Worm (Caenorhabditis elegans) whole organism, L1 larva: ENCODE data around the gene F14D2.7.
"Not testable (repeated sequence)": the region's sequence is repeated elsewhere in the genome, so short reads cannot be mapped to it uniquely, and the experiment has no call there.

Source experiments
- C16A3.4 ChIP-seq: fragments of 150-350 bp; optimal IDR thresholded peaks from 2 replicates; lab custom pipeline; 2014; ENCODE audit warnings: missing biosample characterization, missing genetic modification characterization
- C34B4.2 ChIP-seq: sonication (generic microtip); optimal IDR thresholded peaks from 2 replicates; lab custom pipeline; 2017; ENCODE audit warnings: mild to moderate bottlenecking, missing genetic modification characterization, missing compliant biosample characterization
- aly-2 ChIP-seq: fragments of 150-350 bp; optimal IDR thresholded peaks from 2 replicates; lab custom pipeline; 2014; ENCODE audit warnings: missing biosample characterization, missing genetic modification characterization
- ceh-8 ChIP-seq: fragments of 200-800 bp; sonication (Bioruptor generic); optimal IDR thresholded peaks from 2 replicates; lab custom pipeline; 2018; ENCODE audit warnings: mild to moderate bottlenecking, missing genetic modification characterization, moderate library complexity, missing compliant biosample characterization
- ceh-82 ChIP-seq, 3 experiments: fragments of 150-350 bp in 1 of 3; sonication (generic microtip) in 2 of 3; optimal IDR thresholded peaks; 2 replicates each; lab custom pipeline; 2014 to 2017; ENCODE audit warnings: missing biosample characterization in 3 of 3, missing genetic modification characterization in 3 of 3
- ceh-90 ChIP-seq: sonication (generic microtip); optimal IDR thresholded peaks from 2 replicates; lab custom pipeline; 2016; ENCODE audit warnings: missing genetic modification characterization, missing compliant biosample characterization
- efl-1 ChIP-seq, 4 experiments: fragments of 150-350 bp; optimal IDR thresholded peaks in 3 of 4; peaks in 1 of 4; 1 replicate in 1 of 4; 2 replicates in 3 of 4; lab custom pipeline; 2014; ENCODE audit warnings: missing biosample characterization in 2 of 4, missing genetic modification characterization in 2 of 4, missing genetic modification reagents in 2 of 4
- elt-2 ChIP-seq: sonication (generic microtip); optimal IDR thresholded peaks from 2 replicates; lab custom pipeline; 2016; ENCODE audit warnings: missing genetic modification characterization, mild to moderate bottlenecking, inconsistent platforms, missing compliant biosample characterization, missing genetic modification reagents
- fkh-8 ChIP-seq: sonication (generic microtip); optimal IDR thresholded peaks from 2 replicates; lab custom pipeline; 2016; ENCODE audit warnings: mild to moderate bottlenecking, missing genetic modification characterization, missing compliant biosample characterization
- lin-35 ChIP-seq, 2 experiments: fragments of 150-350 bp; optimal IDR thresholded peaks; 2 replicates each; lab custom pipeline; 2014; ENCODE audit warnings: missing biosample characterization in 2 of 2, missing genetic modification characterization in 2 of 2, missing genetic modification reagents in 2 of 2
- lir-3 ChIP-seq: sonication (generic microtip); optimal IDR thresholded peaks from 2 replicates; lab custom pipeline; 2016; ENCODE audit warnings: mild to moderate bottlenecking, missing genetic modification characterization, moderate library complexity, missing compliant biosample characterization; ENCODE audit not compliant: poor library complexity
- mdl-1 ChIP-seq, 2 experiments: fragments of 150-350 bp; optimal IDR thresholded peaks; 2 replicates each; lab custom pipeline; 2014 to 2017; ENCODE audit warnings: missing biosample characterization in 2 of 2, missing genetic modification characterization in 2 of 2, inconsistent platforms in 1 of 2
- nhr-237 ChIP-seq: fragments of 150-350 bp; optimal IDR thresholded peaks from 2 replicates; lab custom pipeline; 2014; ENCODE audit warnings: missing biosample characterization, missing genetic modification characterization
- nhr-71 ChIP-seq: sonication (generic microtip); optimal IDR thresholded peaks from 2 replicates; lab custom pipeline; 2016; ENCODE audit warnings: mild to moderate bottlenecking, missing genetic modification characterization, moderate library complexity, missing compliant biosample characterization
- rnt-1 ChIP-seq: sonication (generic microtip); optimal IDR thresholded peaks from 2 replicates; lab custom pipeline; 2016; ENCODE audit warnings: mild to moderate bottlenecking, missing genetic modification characterization, moderate library complexity, missing compliant biosample characterization
- skn-1 ChIP-seq: fragments of 150-350 bp; optimal IDR thresholded peaks from 2 replicates; lab custom pipeline; 2014; ENCODE audit warnings: missing biosample characterization, missing genetic modification characterization
- snu-23 ChIP-seq: sonication (generic microtip); optimal IDR thresholded peaks from 2 replicates; lab custom pipeline; 2016; ENCODE audit warnings: missing genetic modification characterization, missing compliant biosample characterization
- sup-37 ChIP-seq: fragments of 200-800 bp; sonication (Bioruptor generic); optimal IDR thresholded peaks from 2 replicates; lab custom pipeline; 2018; ENCODE audit warnings: mild to moderate bottlenecking, missing genetic modification characterization, missing compliant biosample characterization
- zip-4 ChIP-seq: fragments of 200-800 bp; sonication (Bioruptor generic); optimal IDR thresholded peaks from 2 replicates; lab custom pipeline; 2018; ENCODE audit warnings: mild to moderate bottlenecking, missing genetic modification characterization, moderate library complexity, missing compliant biosample characterization

Gene F14D2.7

DNA sequence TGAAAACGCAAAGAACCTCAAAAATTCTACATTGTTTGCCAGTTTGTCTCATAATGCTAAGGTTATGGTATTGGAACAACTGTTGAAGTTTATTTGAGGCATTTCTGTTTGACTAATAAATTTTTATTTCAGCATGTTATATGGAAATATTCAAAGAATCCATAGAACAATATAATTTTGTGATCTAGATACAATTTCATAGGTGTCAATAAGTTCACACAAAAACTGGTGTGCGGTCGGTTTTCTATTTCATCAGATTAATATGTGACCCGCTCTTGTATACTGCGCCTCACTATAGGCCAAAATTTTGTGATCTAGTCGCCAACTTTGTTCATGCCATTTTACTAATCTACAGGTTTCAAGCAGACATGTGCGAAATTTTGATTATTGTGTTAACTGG lies 39.0 kb downstream of the F14D2.7 start, which contains the start of gene btb-22:
TSS of gene btb-22 (plus strand) at position 301 of the 400 bp plus-strand sequence.
- no peak for TF ChIP-seq rnt-1 (tag; lab: Kevin White, UChicago)
- TF ChIP-seq efl-1 (optimal IDR thresholded peaks at IDR 0.05; lab: Kevin White, UChicago), result no peak
- peak in 1 of 2 experiments; percentile 66 for TF ChIP-seq efl-1 (GFP tag; optimal IDR thresholded peaks at IDR 0.05 in 1 of 2; lab: Kevin White, UChicago)

DNA sequence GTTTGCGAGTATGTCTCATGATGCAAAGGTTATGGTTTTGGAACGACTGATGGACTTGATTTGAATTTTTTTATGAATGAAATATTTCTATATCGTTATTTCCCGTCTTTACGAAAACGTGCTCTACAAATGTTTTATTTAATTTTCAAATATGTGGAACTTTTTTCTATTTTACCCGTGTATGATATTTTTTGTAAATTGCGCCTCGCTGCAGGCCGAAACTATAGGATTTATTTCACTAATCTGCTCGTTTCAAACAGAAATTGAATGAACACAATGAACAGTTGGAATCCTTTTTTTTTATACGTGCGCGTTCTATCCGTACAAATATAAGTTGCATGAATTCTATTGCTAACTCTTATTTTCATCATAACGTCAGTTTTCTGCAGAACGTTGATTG lies 40.5 kb downstream of the F14D2.7 start, which contains the start of gene btb-18:
TSS of gene btb-18 (plus strand) at position 301 of the 400 bp plus-strand sequence.
- TF ChIP-seq C16A3.4, result no peak
- TF ChIP-seq nhr-237 (tag; lab: Kevin White, UChicago), result no peak
- no peak for TF ChIP-seq nhr-71
- TF ChIP-seq mdl-1 (tag; optimal IDR thresholded peaks at IDR 0.05; lab: Kevin White, UChicago), result no peak
- TF ChIP-seq ceh-8, result no peak
- TF ChIP-seq snu-23 (GFP tag; lab: Kevin White, UChicago), result no peak

DNA sequence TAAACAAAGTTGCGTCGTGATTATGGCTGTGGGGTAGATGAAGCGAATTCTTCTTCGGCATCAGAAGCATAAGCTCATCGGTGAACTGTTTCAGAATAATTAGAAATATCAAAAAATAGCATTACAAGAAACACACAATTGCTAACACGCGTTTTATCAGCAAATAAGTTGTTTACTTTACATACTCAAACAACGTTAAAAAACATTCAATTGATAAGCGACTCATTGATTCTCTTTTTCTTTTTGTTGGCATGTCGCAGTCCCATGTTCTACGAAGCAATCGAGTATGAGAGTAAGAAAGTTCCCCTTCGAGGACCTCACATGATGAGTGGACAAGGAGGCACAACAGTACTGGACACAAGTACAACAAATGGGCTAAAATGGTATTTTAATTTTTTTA lies 41.8 kb downstream of the F14D2.7 start, which contains the start of gene btb-16:
TSS of gene btb-16 (plus strand) at position 240 of the 400 bp plus-strand sequence.
- no peak for TF ChIP-seq fkh-8
- no peak for TF ChIP-seq lir-3 (tag; lab: Kevin White, UChicago)
- no peak for TF ChIP-seq zip-4 (GFP tag; lab: Kevin White, UChicago)
- no peak for TF ChIP-seq efl-1 (optimal IDR thresholded peaks at IDR 0.05; lab: Kevin White, UChicago)
- peak in 1 of 2 experiments; percentile 77 for TF ChIP-seq efl-1 (GFP tag; optimal IDR thresholded peaks at IDR 0.05 in 1 of 2; lab: Kevin White, UChicago)
- TF ChIP-seq lin-35 (GFP tag; optimal IDR thresholded peaks at IDR 0.05; lab: Kevin White, UChicago), result peak in 1 of 2 experiments; percentile 22
- no peak for TF ChIP-seq ceh-82 (tag; optimal IDR thresholded peaks at IDR 0.05; lab: Kevin White, UChicago)
- no peak for TF ChIP-seq skn-1 (tag; lab: Kevin White, UChicago)
- no peak for TF ChIP-seq sup-37 (GFP tag; lab: Kevin White, UChicago)
- TF ChIP-seq elt-2 (tag; lab: Kevin White, UChicago), result peak; percentile 70
- TF ChIP-seq, all 84 proteins: peak for 3

DNA sequence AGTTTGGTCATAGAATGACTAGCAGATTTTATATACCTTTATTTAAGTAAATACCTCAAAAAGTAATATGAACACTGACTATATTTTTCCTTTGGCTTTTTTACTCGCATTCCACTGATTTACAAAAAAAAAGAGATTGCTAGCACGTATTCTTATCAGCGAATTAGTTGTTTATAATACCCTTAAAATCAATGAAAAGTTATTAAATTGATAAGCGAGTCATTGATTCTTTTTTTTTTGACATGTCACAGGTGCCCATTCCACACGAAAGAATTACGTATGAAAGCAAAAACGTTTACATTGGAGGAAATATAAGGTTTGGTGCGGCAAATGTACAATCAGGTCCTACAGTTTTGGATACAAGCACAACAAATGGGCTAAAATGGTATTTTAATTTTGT lies 43.3 kb downstream of the F14D2.7 start, which contains the start of gene btb-17:
TSS of gene btb-17 (plus strand) at position 213 of the 400 bp plus-strand sequence.
- TF ChIP-seq lin-35 (GFP tag; optimal IDR thresholded peaks at IDR 0.05; lab: Kevin White, UChicago), result peak in 1 of 2 experiments; percentile 27
- TF ChIP-seq elt-2 (tag; lab: Kevin White, UChicago), result peak; percentile 73
- no peak for TF ChIP-seq aly-2 (tag; lab: Kevin White, UChicago)

DNA sequence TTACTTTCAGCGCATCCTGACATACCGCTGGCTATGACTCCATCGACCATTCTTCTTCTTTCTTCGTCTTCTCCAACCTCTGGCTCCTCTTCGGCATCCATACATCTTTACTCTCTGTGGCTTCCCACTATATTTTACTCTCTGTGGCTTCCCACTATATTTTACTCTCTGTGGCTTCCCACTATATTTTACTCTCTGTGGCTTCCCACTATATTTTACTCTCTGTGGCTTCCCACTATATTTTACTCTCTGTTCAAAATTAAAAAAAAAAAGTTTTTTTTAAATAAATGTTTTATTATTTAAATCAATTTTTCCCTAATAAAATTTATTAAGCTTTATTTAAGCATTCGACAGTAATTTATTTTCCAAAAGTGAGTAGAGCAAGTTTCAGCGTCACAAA lies 47.9 kb downstream of the F14D2.7 start, which contains the start of gene F39E9.14:
TSS of gene F39E9.14 (minus strand) at position 101 of the 400 bp plus-strand sequence.
- not testable (repeated sequence) for TF ChIP-seq C34B4.2; ceh-90 (tag; lab: Kevin White, UChicago); rnt-1 (tag; lab: Kevin White, UChicago)
